Worm (Caenorhabditis elegans) whole organism, young adult: ENCODE measurements around the gene egli-1.
A peak's percentile ranks its signal among the peaks of the same experiment; 100 is the strongest.

Experiments used
- B0336.3 ChIP-seq: fragments of 200-800 bp; sonication (Bioruptor generic); IDR thresholded peaks from 2 replicates; pipeline ENCODE4 v1.3.6; 2022; ENCODE audit warnings: missing genetic modification characterization, missing compliant biosample characterization
- C06A6.2 ChIP-seq: fragments of 200-800 bp; sonication (Bioruptor generic); conservative IDR thresholded peaks from 2 replicates; pipeline ENCODE4 v1.3.6; 2022; ENCODE audit warnings: missing genetic modification characterization, missing compliant biosample characterization
- C17E4.6 ChIP-seq: fragments of 200-800 bp; sonication (Bioruptor generic); IDR thresholded peaks from 2 replicates; pipeline ENCODE4 v1.3.6; 2022; ENCODE audit warnings: missing genetic modification reagents, missing genetic modification characterization, missing compliant biosample characterization
- F22D6.2 ChIP-seq: sonication (generic microtip); optimal IDR thresholded peaks from 2 replicates; lab custom pipeline; 2016; ENCODE audit warnings: mild to moderate bottlenecking, missing genetic modification characterization, missing compliant biosample characterization
- F37B4.10 ChIP-seq: fragments of 200-800 bp; sonication (Bioruptor generic); IDR thresholded peaks from 2 replicates; pipeline ENCODE4 v1.3.6; 2022; ENCODE audit warnings: missing genetic modification characterization, missing compliant biosample characterization
- F49E8.2 ChIP-seq: sonication (generic microtip); optimal IDR thresholded peaks from 3 replicates; lab custom pipeline; 2017; ENCODE audit warnings: missing genetic modification characterization, mild to moderate bottlenecking, missing compliant biosample characterization, antibody characterized with exemption, moderate library complexity; ENCODE audit not compliant: insufficient read depth
- F57A8.1 ChIP-seq: fragments of 200-800 bp; sonication (Bioruptor generic); optimal IDR thresholded peaks from 2 replicates; lab custom pipeline; 2018; ENCODE audit warnings: mild to moderate bottlenecking, missing genetic modification characterization, moderate library complexity, missing compliant biosample characterization
- K11D2.4 ChIP-seq: fragments of 200-800 bp; sonication (Bioruptor generic); IDR thresholded peaks from 2 replicates; pipeline ENCODE4 v1.3.6; 2022; ENCODE audit warnings: missing genetic modification reagents, missing genetic modification characterization, missing compliant biosample characterization
- Y53G8AR.9 ChIP-seq: fragments of 200-800 bp; sonication (Bioruptor generic); conservative IDR thresholded peaks from 2 replicates; pipeline ENCODE4 v1.3.6; 2022; ENCODE audit warnings: missing genetic modification reagents, missing genetic modification characterization, missing compliant biosample characterization
- Y56A3A.18 ChIP-seq: fragments of 200-800 bp; sonication (Bioruptor generic); IDR thresholded peaks from 2 replicates; pipeline ENCODE4 v1.3.6; 2022; ENCODE audit warnings: missing genetic modification reagents, missing genetic modification characterization, missing compliant biosample characterization
- ZK185.1 ChIP-seq: sonication (generic microtip); optimal IDR thresholded peaks from 2 replicates; lab custom pipeline; 2016; ENCODE audit warnings: mild to moderate bottlenecking, missing genetic modification characterization, missing compliant biosample characterization; ENCODE audit not compliant: poor library complexity, severe bottlenecking
- atf-7 ChIP-seq: sonication (generic microtip); optimal IDR thresholded peaks from 2 replicates; lab custom pipeline; 2017; ENCODE audit warnings: mild to moderate bottlenecking, missing genetic modification characterization, missing compliant biosample characterization
- attf-5 ChIP-seq: fragments of 200-800 bp; sonication (Bioruptor generic); optimal IDR thresholded peaks from 2 replicates; lab custom pipeline; 2018; ENCODE audit warnings: mild to moderate bottlenecking, missing genetic modification characterization, missing compliant biosample characterization
- attf-6 ChIP-seq: fragments of 200-800 bp; sonication (Bioruptor generic); IDR thresholded peaks from 2 replicates; pipeline ENCODE4 v1.3.6; 2022; ENCODE audit warnings: missing genetic modification reagents, missing genetic modification characterization, missing compliant biosample characterization
- cebp-1 ChIP-seq, 2 experiments: fragments of 200-800 bp in 1 of 2; sonication (Bioruptor generic) in 1 of 2; sonication (generic microtip) in 1 of 2; IDR thresholded peaks in 1 of 2; optimal IDR thresholded peaks in 1 of 2; 2 replicates each; pipeline versions ENCODE4 v1.3.6 to Lab custom; 2017 to 2022; ENCODE audit warnings: missing compliant biosample characterization in 2 of 2, missing genetic modification characterization in 2 of 2, mild to moderate bottlenecking in 1 of 2, missing genetic modification reagents in 1 of 2, moderate library complexity in 1 of 2
- ceh-27 ChIP-seq: fragments of 200-800 bp; sonication (Bioruptor generic); optimal IDR thresholded peaks from 2 replicates; lab custom pipeline; 2018; ENCODE audit warnings: mild to moderate bottlenecking, missing genetic modification characterization, moderate library complexity, missing compliant biosample characterization
- ceh-91 ChIP-seq: fragments of 200-800 bp; sonication (Bioruptor generic); IDR thresholded peaks from 2 replicates; pipeline ENCODE4 v1.3.6; 2022; ENCODE audit warnings: missing genetic modification reagents, missing genetic modification characterization, missing compliant biosample characterization
- dox-1 ChIP-seq: fragments of 200-800 bp; sonication (Bioruptor generic); IDR thresholded peaks from 2 replicates; pipeline ENCODE4 v1.3.6; 2022; ENCODE audit warnings: missing genetic modification reagents, missing genetic modification characterization, missing compliant biosample characterization
- hlh-26 ChIP-seq: fragments of 200-800 bp; sonication (Bioruptor generic); conservative IDR thresholded peaks from 2 replicates; pipeline ENCODE4 v1.3.6; 2022; ENCODE audit warnings: missing genetic modification reagents, missing genetic modification characterization, missing compliant biosample characterization
- lin-26 ChIP-seq: fragments of 200-800 bp; sonication (Bioruptor generic); IDR thresholded peaks from 2 replicates; pipeline ENCODE4 v1.3.6; 2022; ENCODE audit warnings: missing genetic modification reagents, missing genetic modification characterization, missing compliant biosample characterization
- lin-54 ChIP-seq: fragments of 200-800 bp; sonication (Bioruptor generic); optimal IDR thresholded peaks from 2 replicates; lab custom pipeline; 2018; ENCODE audit warnings: mild to moderate bottlenecking, missing genetic modification characterization, missing compliant biosample characterization
- madf-10 ChIP-seq: sonication (generic microtip); optimal IDR thresholded peaks from 2 replicates; lab custom pipeline; 2016; ENCODE audit warnings: mild to moderate bottlenecking, missing genetic modification characterization, missing compliant biosample characterization
- madf-8 ChIP-seq: fragments of 200-800 bp; sonication (Bioruptor generic); conservative IDR thresholded peaks from 2 replicates; pipeline ENCODE4 v1.3.6; 2022; ENCODE audit warnings: missing genetic modification reagents, missing genetic modification characterization, missing compliant biosample characterization
- mel-28 ChIP-seq: sonication (generic microtip); optimal IDR thresholded peaks from 2 replicates; lab custom pipeline; 2016; ENCODE audit warnings: borderline replicate concordance, mild to moderate bottlenecking, missing genetic modification characterization, missing compliant biosample characterization
- nfyb-1 ChIP-seq: fragments of 200-800 bp; sonication (Bioruptor generic); IDR thresholded peaks from 2 replicates; pipeline ENCODE4 v1.3.6; 2022; ENCODE audit warnings: missing genetic modification reagents, missing genetic modification characterization, missing compliant biosample characterization
- nhr-80 ChIP-seq: sonication (generic microtip); optimal IDR thresholded peaks from 2 replicates; lab custom pipeline; 2016; ENCODE audit warnings: missing genetic modification characterization, missing compliant biosample characterization
- nhr-90 ChIP-seq: sonication (generic microtip); optimal IDR thresholded peaks from 2 replicates; lab custom pipeline; 2016; ENCODE audit warnings: missing genotype, mild to moderate bottlenecking, missing genetic modification characterization, missing compliant biosample characterization
- sdz-38 ChIP-seq: sonication (generic microtip); optimal IDR thresholded peaks from 2 replicates; lab custom pipeline; 2016; ENCODE audit warnings: missing genotype, missing genetic modification characterization, missing compliant biosample characterization
- snpc-1.3 ChIP-seq: sonication (generic microtip); optimal IDR thresholded peaks from 2 replicates; lab custom pipeline; 2017; ENCODE audit warnings: missing genetic modification characterization, mild to moderate bottlenecking, missing compliant biosample characterization, antibody characterized with exemption, moderate library complexity, missing genotype, missing genetic modification reagents; ENCODE audit not compliant: insufficient read depth
- snpc-4 ChIP-seq, 5 experiments: fragments of 150-350 bp in 1 of 5; sonication (generic microtip) in 4 of 5; optimal IDR thresholded peaks; 2 replicates each; lab custom pipeline; 2014 to 2018; ENCODE audit warnings: missing genetic modification characterization in 5 of 5, missing biosample characterization in 3 of 5, antibody characterized with exemption in 2 of 5, mild to moderate bottlenecking in 2 of 5, missing compliant biosample characterization in 2 of 5, missing genotype in 2 of 5, moderate library complexity in 2 of 5, missing genetic modification reagents in 1 of 5
- somi-1 ChIP-seq: fragments of 200-800 bp; sonication (Bioruptor generic); optimal IDR thresholded peaks from 2 replicates; lab custom pipeline; 2018; ENCODE audit warnings: mild to moderate bottlenecking, missing genetic modification characterization, missing compliant biosample characterization
- tlf-1 ChIP-seq: fragments of 200-800 bp; sonication (Bioruptor generic); optimal IDR thresholded peaks from 2 replicates; lab custom pipeline; 2018; ENCODE audit warnings: mild to moderate bottlenecking, missing genetic modification characterization, missing compliant biosample characterization
- zfh-2 ChIP-seq: fragments of 200-800 bp; sonication (Bioruptor generic); conservative IDR thresholded peaks from 2 replicates; pipeline ENCODE4 v1.3.6; 2022; ENCODE audit warnings: missing genetic modification reagents, missing genetic modification characterization, missing compliant biosample characterization
- ztf-25 ChIP-seq: fragments of 200-800 bp; sonication (Bioruptor generic); IDR thresholded peaks from 2 replicates; pipeline ENCODE4 v1.3.6; 2022; ENCODE audit warnings: missing genetic modification reagents, missing genetic modification characterization, missing compliant biosample characterization
- ztf-28 ChIP-seq: fragments of 200-800 bp; sonication (Bioruptor generic); IDR thresholded peaks from 2 replicates; pipeline ENCODE4 v1.3.6; 2022; ENCODE audit warnings: missing genetic modification reagents, missing genetic modification characterization, missing compliant biosample characterization
- ztf-6 ChIP-seq: fragments of 200-800 bp; sonication (Bioruptor generic); IDR thresholded peaks from 2 replicates; pipeline ENCODE4 v1.3.6; 2022; ENCODE audit warnings: missing genetic modification reagents, missing genetic modification characterization, missing compliant biosample characterization

egli-1 gene

ce11 chrII:9283668-9284357 is 39.9 kb upstream of the egli-1 start (continued):
- TF ChIP-seq lin-54 (peak; percentile 44), somi-1 (peak; percentile 68), attf-5 (GFP tag; lab: Kevin White, UChicago) (peak; percentile 54), sdz-38 (no peak), snpc-1.3 (tag; lab: Kevin White, UChicago) (no peak), F37B4.10 (GFP tag; lab: Robert Waterston, UW) (no peak), B0336.3 (peak; percentile 73; the same call in 1 of the 2 replicates), F22D6.2 (tag; lab: Kevin White, UChicago) (peak; percentile 36), madf-8 (GFP tag; lab: Robert Waterston, UW) (no peak), Y53G8AR.9 (GFP tag; lab: Robert Waterston, UW) (peak; percentile 21; the same call in 1 of the 2 replicates), ztf-6 (GFP tag; lab: Robert Waterston, UW) (no peak), nhr-90 (tag; lab: Kevin White, UChicago) (peak; percentile 40), Y56A3A.18 (GFP tag; lab: Robert Waterston, UW) (0 out of 2 replicates have a peak, but pooled peaks have one; percentile 34), cebp-1 (GFP tag; IDR thresholded peaks at IDR 0.05; lab: Robert Waterston, UW) (peak; percentile 47; the same call in 1 of the 2 replicates), cebp-1 (tag; optimal IDR thresholded peaks at IDR 0.05; lab: Kevin White, UChicago) (peak; percentile 76), ceh-91 (GFP tag; lab: Robert Waterston, UW) (no peak), snpc-4 (GFP tag; optimal IDR thresholded peaks at IDR 0.05; lab: Kevin White, UChicago) (no peak), snpc-4 (tag; optimal IDR thresholded peaks at IDR 0.05; lab: Kevin White, UChicago) (peak in 3 of 4 experiments; percentile 16 to 40 (median 23)), ztf-28 (GFP tag; lab: Robert Waterston, UW) (no peak), ceh-27 (GFP tag; lab: Kevin White, UChicago) (peak; percentile 8), tlf-1 (GFP tag; lab: Kevin White, UChicago) (peak; percentile 41), dox-1 (GFP tag; lab: Robert Waterston, UW) (0 out of 2 replicates have a peak, but pooled peaks have one; percentile 33), C06A6.2 (GFP tag; lab: Robert Waterston, UW) (0 out of 2 replicates have a peak, but pooled peaks have one; percentile 26)

DNA sequence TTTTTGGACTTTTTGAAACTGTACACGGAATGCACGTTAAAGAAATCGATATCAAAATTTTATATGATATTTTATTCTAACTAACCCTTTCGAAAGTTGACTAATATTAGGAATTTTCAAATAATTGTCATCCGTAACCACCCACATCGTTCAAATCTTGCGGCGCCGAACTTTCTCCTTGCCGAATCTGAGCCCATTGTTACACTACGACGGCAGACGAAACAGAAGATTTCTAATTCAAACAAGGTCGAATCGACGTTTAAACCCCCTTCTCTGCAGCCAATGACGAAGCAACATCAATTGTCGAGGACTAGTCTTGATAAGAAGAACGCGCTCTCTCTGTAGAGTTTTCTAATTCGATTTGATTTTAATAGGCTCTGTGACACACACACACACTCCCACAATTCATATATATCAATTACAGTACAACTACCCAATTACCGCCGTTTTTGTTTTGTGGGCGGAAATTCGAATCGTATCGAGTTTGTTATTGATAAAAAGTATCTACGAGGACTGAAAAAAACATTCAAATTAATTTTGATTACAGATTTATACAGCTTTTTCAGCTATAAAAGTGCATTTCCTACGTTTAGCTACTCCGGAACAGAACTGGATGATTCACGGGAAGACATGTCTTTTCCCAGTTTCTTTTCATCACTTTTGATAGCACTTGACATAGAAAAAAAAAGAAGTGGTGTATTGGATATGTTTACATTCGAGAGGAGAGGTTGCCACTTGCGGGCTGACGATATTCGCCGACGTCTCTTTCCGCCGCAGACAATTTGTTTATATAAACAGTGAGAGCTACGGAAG is 39.2 kb upstream of the egli-1 start:
- TF ChIP-seq atf-7 (tag; lab: Kevin White, UChicago), result no peak
- no peak for TF ChIP-seq ztf-25
- TF ChIP-seq F57A8.1 (GFP tag; lab: Kevin White, UChicago), result no peak
- TF ChIP-seq F49E8.2, result no peak
- TF ChIP-seq nhr-80 (tag; lab: Kevin White, UChicago), result peak; percentile 11
- 0 out of 2 replicates have a peak, but pooled peaks have one; percentile 19 for TF ChIP-seq K11D2.4 (GFP tag; lab: Robert Waterston, UW)
- TF ChIP-seq hlh-26 (GFP tag; lab: Robert Waterston, UW), result no peak
- 0 out of 2 replicates have a peak, but pooled peaks have one; percentile 3 for TF ChIP-seq nfyb-1 (GFP tag; lab: Robert Waterston, UW)
- TF ChIP-seq Y56A3A.18 (GFP tag; lab: Robert Waterston, UW), result peak; percentile 38; the same call in 1 of the 2 replicates
- peak; percentile 19 for TF ChIP-seq ZK185.1 (tag; lab: Kevin White, UChicago)
- TF ChIP-seq C17E4.6 (GFP tag; lab: Robert Waterston, UW), result no peak
- peak; percentile 68 for TF ChIP-seq lin-26 (GFP tag; lab: Robert Waterston, UW)
- no peak for TF ChIP-seq attf-6 (GFP tag; lab: Robert Waterston, UW)
- TF ChIP-seq zfh-2 (GFP tag; lab: Robert Waterston, UW), result 0 out of 2 replicates have a peak, but pooled peaks have one; percentile 43
- TF ChIP-seq madf-10 (tag; lab: Kevin White, UChicago), result peak; percentile 64
- no peak for TF ChIP-seq mel-28
